Fruit fly (Drosophila melanogaster): ENCODE results near the gene Cp7Fc.

Cp7Fc gene

dm6 chrX:8464378-8465036 lies 12.4 kb upstream of the Cp7Fc start, which contains the start of gene Sptr (continued):
- TF ChIP-seq Doc3 (GFP tag; IDR thresholded peaks at IDR 0.05; ENCODE audit: partially characterized antibody) (no peak), CG8478 (optimal IDR thresholded peaks at IDR 0.05) (no peak), CG12659 (GFP tag; optimal IDR thresholded peaks at IDR 0.05) (peak; percentile 92), fd96Cb (tag; optimal IDR thresholded peaks at IDR 0.05) (peak; percentile 69), p53 (GFP tag; optimal IDR thresholded peaks at IDR 0.05) (no peak), wdn (GFP tag; IDR thresholded peaks at IDR 0.05) (peak; percentile 86), scrt (GFP tag; optimal IDR thresholded peaks at IDR 0.05) (peak; percentile 89), CG16815 (GFP tag; optimal IDR thresholded peaks at IDR 0.05) (peak; percentile 42), CG17186 (GFP tag; optimal IDR thresholded peaks at IDR 0.05) (no peak), da (GFP tag; optimal IDR thresholded peaks at IDR 0.05) (no peak), HmgZ (tag; optimal IDR thresholded peaks at IDR 0.05) (peak; percentile 91), psq (GFP tag; optimal IDR thresholded peaks at IDR 0.05) (peak; percentile 51), ato (GFP tag; IDR thresholded peaks at IDR 0.05; ENCODE audit: partially characterized antibody) (no peak), Fer1 (GFP tag; optimal IDR thresholded peaks at IDR 0.05) (peak; percentile 95), ci (GFP tag; IDR thresholded peaks at IDR 0.05) (peak; percentile 88), Hr3 (GFP tag; optimal IDR thresholded peaks at IDR 0.05) (peak; percentile 77), Poxn (GFP tag; IDR thresholded peaks at IDR 0.05) (peak; percentile 66; the same call in 1 of the 2 replicates), Sry-β (GFP tag; optimal IDR thresholded peaks at IDR 0.05) (no peak), Camta (GFP tag; optimal IDR thresholded peaks at IDR 0.05) (peak; percentile 58), sisA (GFP tag; IDR thresholded peaks at IDR 0.05) (peak; percentile 81), gsb (GFP tag; IDR thresholded peaks at IDR 0.05) (peak; percentile 86), zfh1 (GFP tag; IDR thresholded peaks at IDR 0.05) (peak; percentile 85), Nf-YC (tag; optimal IDR thresholded peaks at IDR 0.05) (peak; percentile 80), CG2116 (GFP tag; optimal IDR thresholded peaks at IDR 0.05) (peak; percentile 47), CG11456 (GFP tag; IDR thresholded peaks at IDR 0.05) (peak; percentile 88), Xbp1 (GFP tag; optimal IDR thresholded peaks at IDR 0.05) (peak; percentile 88), CG34224 (GFP tag; IDR thresholded peaks at IDR 0.05; ENCODE audit: partially characterized antibody) (no peak), NfI (GFP tag; optimal IDR thresholded peaks at IDR 0.05) (peak; percentile 84), C15 (GFP tag; IDR thresholded peaks at IDR 0.05) (peak; percentile 79; the same call in 2 of the 3 replicates), CG4282 (GFP tag; optimal IDR thresholded peaks at IDR 0.05) (peak; percentile 7), trem (tag; optimal IDR thresholded peaks at IDR 0.05) (peak; percentile 42), CG10565 (GFP tag; optimal IDR thresholded peaks at IDR 0.05) (no peak), CG31365 (tag; optimal IDR thresholded peaks at IDR 0.05) (peak; percentile 55), Dll (GFP tag; IDR thresholded peaks at IDR 0.05; ENCODE audit: partially characterized antibody) (no peak), CG13296 (GFP tag; optimal IDR thresholded peaks at IDR 0.05) (peak; percentile 93), ATbp (GFP tag; optimal IDR thresholded peaks at IDR 0.05) (peak; percentile 80), chm (GFP tag; IDR thresholded peaks at IDR 0.05) (peak; percentile 74; the same call in 1 of the 2 replicates), jigr1 (GFP tag; IDR thresholded peaks at IDR 0.05) (peak; percentile 50; the same call in 2 of the 3 replicates), dysf (GFP tag; IDR thresholded peaks at IDR 0.05) (peak; percentile 95), prd (optimal IDR thresholded peaks at IDR 0.05) (no peak), prd (GFP tag; IDR thresholded peaks at IDR 0.05) (peak; percentile 85), CG7556 (GFP tag; optimal IDR thresholded peaks at IDR 0.05) (peak; percentile 91), vnd (GFP tag; IDR thresholded peaks at IDR 0.05; ENCODE audit: partially characterized antibody) (no peak), zen2 (GFP tag; IDR thresholded peaks at IDR 0.05; ENCODE audit: partially characterized antibody) (no peak), MBD-R2 (GFP tag; IDR thresholded peaks at IDR 0.05) (peak; percentile 80), dmrt99B (tag; optimal IDR thresholded peaks at IDR 0.05) (peak; percentile 92), Elba2 (GFP tag; optimal IDR thresholded peaks at IDR 0.05) (no peak), peb (GFP tag; IDR thresholded peaks at IDR 0.05) (peak; percentile 57; the same call in 1 of the 2 replicates), CG11085 (GFP tag; IDR thresholded peaks at IDR 0.05) (peak; percentile 83), al (GFP tag; IDR thresholded peaks at IDR 0.05) (peak; percentile 88)
